Worm (Caenorhabditis elegans): ENCODE results near the gene F44A2.5.

Gene F44A2.5

ce11 chrV:9305116-9305515, 7.7 kb downstream of the F44A2.5 start, which contains the start of gene F44A2.3:
TSS of gene F44A2.3 (plus strand) at chrV:9305416.
- TF ChIP-seq pros-1 (tag; optimal IDR thresholded peaks at IDR 0.05): no peak

ce11 chrV:9312377-9312776, 14.9 kb downstream of the F44A2.5 start:
- no peak for TF ChIP-seq dve-1 (tag; optimal IDR thresholded peaks at IDR 0.05)
- TF ChIP-seq ceh-48 (tag; optimal IDR thresholded peaks at IDR 0.05): no peak
- TF ChIP-seq unc-55 (GFP tag; optimal IDR thresholded peaks at IDR 0.05): no peak
- no peak for TF ChIP-seq Y22D7AL.16 (tag; optimal IDR thresholded peaks at IDR 0.05)
- no peak for TF ChIP-seq ceh-30 (tag; optimal IDR thresholded peaks at IDR 0.05)
- TF ChIP-seq hlh-30 (tag; optimal IDR thresholded peaks at IDR 0.05; ENCODE audit: insufficient read depth): no peak
- no peak for TF ChIP-seq ceh-34 (tag; optimal IDR thresholded peaks at IDR 0.05)
- TF ChIP-seq pqm-1 (tag; optimal IDR thresholded peaks at IDR 0.05): no peak
- TF ChIP-seq rnt-1 (tag; optimal IDR thresholded peaks at IDR 0.05): no peak
- no peak for TF ChIP-seq hlh-13 (GFP tag; optimal IDR thresholded peaks at IDR 0.05)

DNA sequence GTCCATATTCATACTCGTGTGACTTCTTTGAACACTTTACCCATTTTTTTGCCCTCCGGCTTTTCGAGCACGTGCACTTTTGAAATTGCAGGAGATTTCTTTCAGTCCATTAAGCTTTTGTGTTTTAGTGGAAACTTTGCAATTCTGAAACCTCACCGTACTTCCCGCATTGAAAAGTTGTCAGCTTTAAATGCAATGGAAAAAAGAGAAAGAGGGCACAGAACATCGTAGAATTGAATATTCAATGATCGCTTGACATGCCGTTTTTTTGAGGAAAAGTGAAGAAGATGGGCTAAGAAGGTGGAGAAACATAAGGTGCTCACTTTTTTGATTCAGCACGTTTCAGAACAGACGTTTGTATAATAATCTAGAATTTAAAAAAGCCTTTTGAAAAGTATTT, 17.0 kb downstream of the F44A2.5 start:
- no peak for TF ChIP-seq sox-4 (tag; optimal IDR thresholded peaks at IDR 0.05)
- TF ChIP-seq elt-2 (tag; optimal IDR thresholded peaks at IDR 0.05): no peak
- TF ChIP-seq hlh-13 (GFP tag; optimal IDR thresholded peaks at IDR 0.05): no peak
- TF ChIP-seq hlh-15 (tag; optimal IDR thresholded peaks at IDR 0.05): no peak
- no peak for TF ChIP-seq K02D7.2 (tag; optimal IDR thresholded peaks at IDR 0.05)
- TF ChIP-seq hlh-6 (tag; optimal IDR thresholded peaks at IDR 0.05): no peak
- no peak for TF ChIP-seq ahr-1 (tag; optimal IDR thresholded peaks at IDR 0.05)
- TF ChIP-seq ceh-2 (tag; optimal IDR thresholded peaks at IDR 0.05): no peak
- no peak for TF ChIP-seq ceh-22 (tag; optimal IDR thresholded peaks at IDR 0.05)
- TF ChIP-seq ceh-31 (tag; optimal IDR thresholded peaks at IDR 0.05): no peak
- TF ChIP-seq eyg-1 (tag; optimal IDR thresholded peaks at IDR 0.05): no peak
- TF ChIP-seq ceh-14 (tag; optimal IDR thresholded peaks at IDR 0.05): no peak
- no peak for TF ChIP-seq ztf-16 (tag; optimal IDR thresholded peaks at IDR 0.05)

- TF ChIP-seq Y22D7AL.16 (tag; optimal IDR thresholded peaks at IDR 0.05): no peak
- peak; percentile 39 for TF ChIP-seq unc-42 (tag; optimal IDR thresholded peaks at IDR 0.05)
Observed at ce11 chrV:9316970-9317369, 19.5 kb downstream of the F44A2.5 start.

ce11 chrV:9318046-9318445, 20.6 kb downstream of the F44A2.5 start, which contains the start of gene kvs-3:
TSS of gene kvs-3 (plus strand) at chrV:9318311.
- TF ChIP-seq pha-2 (tag; optimal IDR thresholded peaks at IDR 0.05) (no peak), nhr-232 (tag; optimal IDR thresholded peaks at IDR 0.05) (no peak), fkh-6 (tag; optimal IDR thresholded peaks at IDR 0.05) (peak; percentile 32), ref-2 (tag; optimal IDR thresholded peaks at IDR 0.05) (peak; percentile 38), pat-9 (tag; optimal IDR thresholded peaks at IDR 0.05) (peak; percentile 43), ets-4 (tag; optimal IDR thresholded peaks at IDR 0.05) (no peak), ceh-14 (tag; optimal IDR thresholded peaks at IDR 0.05) (peak; percentile 48), elt-2 (tag; optimal IDR thresholded peaks at IDR 0.05) (peak; percentile 34), C08G9.2 (tag; optimal IDR thresholded peaks at IDR 0.05) (peak; percentile 50), ceh-48 (tag; optimal IDR thresholded peaks at IDR 0.05) (no peak), unc-42 (tag; optimal IDR thresholded peaks at IDR 0.05) (no peak), hlh-15 (tag; optimal IDR thresholded peaks at IDR 0.05) (no peak), tbx-7 (tag; optimal IDR thresholded peaks at IDR 0.05) (no peak), tbx-2 (tag; optimal IDR thresholded peaks at IDR 0.05) (peak; percentile 0), nfya-1 (tag; optimal IDR thresholded peaks at IDR 0.05) (peak; percentile 32), C38D4.7 (GFP tag; optimal IDR thresholded peaks at IDR 0.05) (peak; percentile 49), pag-3 (tag; optimal IDR thresholded peaks at IDR 0.05; ENCODE audit: borderline replicate concordance) (no peak), fkh-10 (GFP tag; optimal IDR thresholded peaks at IDR 0.05) (no peak), ztf-16 (tag; optimal IDR thresholded peaks at IDR 0.05) (no peak), ceh-9 (tag; optimal IDR thresholded peaks at IDR 0.05) (peak; percentile 17), nhr-11 (tag; optimal IDR thresholded peaks at IDR 0.05) (no peak), ceh-18 (tag; optimal IDR thresholded peaks at IDR 0.05) (peak; percentile 55), pax-1 (tag; optimal IDR thresholded peaks at IDR 0.05) (no peak), elt-4 (tag; optimal IDR thresholded peaks at IDR 0.05) (no peak), ceh-34 (tag; optimal IDR thresholded peaks at IDR 0.05) (peak; percentile 3), sdc-2 (tag; optimal IDR thresholded peaks at IDR 0.05) (peak; percentile 54), madf-2 (tag; optimal IDR thresholded peaks at IDR 0.05) (no peak), T23F11.4 (GFP tag; optimal IDR thresholded peaks at IDR 0.05) (no peak), ceh-30 (tag; optimal IDR thresholded peaks at IDR 0.05) (no peak)
